Worm (Caenorhabditis elegans): ENCODE results near the gene igdb-2.
"Not testable (repeated sequence)": the region's sequence is repeated elsewhere in the genome, so short reads cannot be mapped to it uniquely, and the experiment has no call there.

The igdb-2 gene

DNA sequence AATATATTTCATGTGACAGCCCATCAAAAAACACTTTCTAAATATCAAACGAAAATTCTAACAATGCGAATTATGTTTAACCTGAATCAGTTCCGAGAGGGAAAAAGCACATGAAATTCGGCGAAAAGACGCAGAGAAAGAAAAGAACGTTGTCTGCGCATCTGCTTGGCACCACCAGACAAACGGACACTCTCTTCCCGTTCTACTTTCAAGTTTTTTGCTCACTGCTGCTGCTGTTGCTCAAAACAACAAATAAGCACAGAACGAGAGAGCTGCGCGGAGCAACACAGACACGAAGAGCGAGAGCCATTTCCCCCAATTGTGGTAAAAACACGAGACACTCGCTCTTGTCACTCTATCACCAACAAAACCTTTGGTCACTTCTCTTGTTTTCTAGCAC, 3.6 kb upstream of the igdb-2 start:
- TF ChIP-seq Y55F3AM.14 (GFP tag; optimal IDR thresholded peaks at IDR 0.05) (no peak), unc-55 (GFP tag; optimal IDR thresholded peaks at IDR 0.05) (peak; percentile 63), crh-2 (tag; optimal IDR thresholded peaks at IDR 0.05) (no peak), unc-39 (tag; optimal IDR thresholded peaks at IDR 0.05) (no peak), ztf-1 (GFP tag; conservative IDR thresholded peaks at IDR 0.05) (no peak), sma-3 (GFP tag; optimal IDR thresholded peaks at IDR 0.05) (no peak), lin-11 (tag; optimal IDR thresholded peaks at IDR 0.05) (peak; percentile 40), elt-1 (tag; optimal IDR thresholded peaks at IDR 0.05) (no peak), sem-4 (tag; optimal IDR thresholded peaks at IDR 0.05) (no peak), ceh-16 (tag; optimal IDR thresholded peaks at IDR 0.05) (no peak), C34F6.9 (tag; optimal IDR thresholded peaks at IDR 0.05) (peak; percentile 55), dmd-4 (tag; optimal IDR thresholded peaks at IDR 0.05) (no peak), ZK546.5 (tag; optimal IDR thresholded peaks at IDR 0.05) (no peak), nhr-129 (tag; optimal IDR thresholded peaks at IDR 0.05) (peak; percentile 83), snpc-4 (tag; optimal IDR thresholded peaks at IDR 0.05) (no peak), mdl-1 (tag; optimal IDR thresholded peaks at IDR 0.05) (no peak), nhr-21 (tag; optimal IDR thresholded peaks at IDR 0.05) (no peak), mab-5 (tag; optimal IDR thresholded peaks at IDR 0.05) (no peak), ama-1 (optimal IDR thresholded peaks at IDR 0.05) (no peak), nhr-10 (tag; optimal IDR thresholded peaks at IDR 0.05) (no peak), alr-1 (tag; optimal IDR thresholded peaks at IDR 0.05) (no peak), R02D3.7 (tag; optimal IDR thresholded peaks at IDR 0.05) (no peak), ztf-4 (tag; optimal IDR thresholded peaks at IDR 0.05) (no peak), nhr-11 (tag; optimal IDR thresholded peaks at IDR 0.05) (no peak)

ce11 chrIV:12467761-12468160, 698 bp upstream of the igdb-2 start:
- TF ChIP-seq crh-2 (tag; optimal IDR thresholded peaks at IDR 0.05) (no peak), nhr-129 (tag; optimal IDR thresholded peaks at IDR 0.05) (peak; percentile 51), nhr-25 (tag; optimal IDR thresholded peaks at IDR 0.05) (peak; percentile 30), ztf-11 (tag; optimal IDR thresholded peaks at IDR 0.05) (no peak), nhr-21 (tag; optimal IDR thresholded peaks at IDR 0.05) (no peak), Y55F3AM.14 (GFP tag; optimal IDR thresholded peaks at IDR 0.05) (no peak)

ce11 chrIV:12476942-12477341, 8.5 kb downstream of the igdb-2 start, which contains the start of gene T04A11.1:
TSS of gene T04A11.1 (minus strand) at chrIV:12477042.
- not testable (repeated sequence) for TF ChIP-seq egl-27, nhr-12, ceh-16 (tag; optimal IDR thresholded peaks at IDR 0.05)

- TF ChIP-seq snpc-4 (tag; optimal IDR thresholded peaks at IDR 0.05); lin-11 (tag; optimal IDR thresholded peaks at IDR 0.05); unc-62 (GFP tag; optimal IDR thresholded peaks at IDR 0.05): not testable (repeated sequence)
Measured at ce11 chrIV:12478711-12479110, 10.3 kb downstream of the igdb-2 start, which contains the start of gene igdb-1. TSS of gene igdb-1 (plus strand) at chrIV:12479011.

ce11 chrIV:12484479-12484878, 16.0 kb downstream of the igdb-2 start, which contains the start of gene T04A11.4:
TSS of gene T04A11.4 (minus strand) at chrIV:12484579.
- not testable (repeated sequence) for TF ChIP-seq elt-1 (tag; optimal IDR thresholded peaks at IDR 0.05); nhr-237 (tag; optimal IDR thresholded peaks at IDR 0.05); blmp-1 (tag; optimal IDR thresholded peaks at IDR 0.05; ENCODE audit: insufficient read depth)

DNA sequence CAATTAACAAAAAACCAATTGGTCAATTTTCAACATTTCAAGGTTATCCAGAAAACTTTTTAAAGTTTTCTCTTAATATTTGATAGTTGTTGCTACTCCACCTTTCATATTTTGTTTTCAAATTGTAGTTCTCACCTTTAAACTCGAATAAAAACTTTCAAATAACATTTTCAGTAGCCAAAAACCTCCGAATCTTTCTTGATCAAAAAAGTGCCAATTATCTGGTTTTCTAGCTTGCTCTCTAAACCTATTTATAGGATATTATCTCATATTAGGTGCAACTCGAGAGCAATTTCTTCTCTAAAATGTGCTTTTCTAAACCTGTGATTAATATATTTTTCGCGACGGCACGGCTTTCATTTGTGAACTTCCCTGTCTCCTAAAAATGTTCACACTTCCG, 18.7 kb downstream of the igdb-2 start, which contains the start of gene sru-26:
Gene sru-26, plus strand, starts transcription at position 301 of the 400 bp plus-strand sequence.
- no peak for TF ChIP-seq nhr-10 (tag; optimal IDR thresholded peaks at IDR 0.05)
- TF ChIP-seq aly-2 (tag; optimal IDR thresholded peaks at IDR 0.05), result no peak
- TF ChIP-seq alr-1 (tag; optimal IDR thresholded peaks at IDR 0.05), result no peak
- no peak for TF ChIP-seq nhr-237 (tag; optimal IDR thresholded peaks at IDR 0.05)
- no peak for TF ChIP-seq nhr-6 (tag; optimal IDR thresholded peaks at IDR 0.05)
- TF ChIP-seq crh-2 (tag; optimal IDR thresholded peaks at IDR 0.05), result no peak
- no peak for TF ChIP-seq F13H6.1 (tag; optimal IDR thresholded peaks at IDR 0.05)
- TF ChIP-seq lsy-2 (tag; optimal IDR thresholded peaks at IDR 0.05), result no peak
- no peak for TF ChIP-seq elt-3 (tag; optimal IDR thresholded peaks at IDR 0.05)
- TF ChIP-seq unc-39 (tag; optimal IDR thresholded peaks at IDR 0.05), result no peak
